Fruit fly (Drosophila melanogaster) whole organism, prepupa: ENCODE measurements around the gene PIG-H.

ENCODE experiments used
- Blimp-1 ChIP-seq: fragments of 200-800 bp; sonication (Bioruptor generic); optimal IDR thresholded peaks from 3 replicates; lab custom pipeline; 2017; ENCODE audit warnings: missing biosample characterization, missing genetic modification characterization, mild to moderate bottlenecking, moderate library complexity, missing genetic modification reagents
- CG11762 ChIP-seq: fragments of 200-800 bp; sonication (Bioruptor generic); optimal IDR thresholded peaks from 3 replicates; lab custom pipeline; 2016; ENCODE audit warnings: missing biosample characterization, missing genetic modification characterization; ENCODE audit not compliant: insufficient read depth
- CG6276 ChIP-seq: fragments of 200-800 bp; sonication (Bioruptor generic); optimal IDR thresholded peaks from 2 replicates; lab custom pipeline; 2017; ENCODE audit warnings: missing biosample characterization, mild to moderate bottlenecking, missing genetic modification characterization
- Eip78C ChIP-seq: fragments of 200-800 bp; sonication (Bioruptor generic); peaks from one replicate; lab custom pipeline; 2016; ENCODE audit warnings: missing biosample characterization, missing genetic modification characterization
- Hr38 ChIP-seq: sonication (Bioruptor generic); optimal IDR thresholded peaks from 2 replicates; lab custom pipeline; 2016; ENCODE audit warnings: missing biosample characterization, missing genetic modification characterization
- Hr39 ChIP-seq: fragments of 200-800 bp; sonication (Bioruptor generic); optimal IDR thresholded peaks from 2 replicates; lab custom pipeline; 2016; ENCODE audit warnings: missing biosample characterization, missing genetic modification characterization
- Met ChIP-seq: fragments of 200-800 bp; sonication (Bioruptor generic); optimal IDR thresholded peaks from 3 replicates; lab custom pipeline; 2016; ENCODE audit warnings: missing biosample characterization, missing genetic modification characterization

DNA sequence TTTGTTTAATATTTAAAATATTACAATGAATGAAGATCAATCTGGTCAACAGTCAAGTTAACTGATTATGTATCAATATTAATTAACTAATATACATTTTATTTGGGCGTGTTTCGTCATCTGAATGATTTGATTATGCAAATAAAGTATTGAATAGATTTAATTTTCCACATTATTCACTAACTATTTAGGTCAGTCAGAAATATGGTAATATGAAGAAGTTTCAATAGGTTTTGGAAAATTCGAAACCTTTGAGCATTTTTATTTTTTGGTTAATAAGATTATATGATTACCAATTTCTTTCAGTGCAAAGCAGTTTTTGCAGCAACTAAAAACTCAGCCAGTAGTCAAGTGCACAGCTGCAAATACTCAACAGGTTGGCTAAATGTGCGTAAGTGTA, 7.5 kb upstream of the PIG-H start:
- TF ChIP-seq Met (GFP tag; lab: Kevin White, UChicago) = no peak
- peak; percentile 16 for TF ChIP-seq CG11762 (GFP tag; lab: Kevin White, UChicago)
- no peak for TF ChIP-seq Blimp-1 (GFP tag; lab: Kevin White, UChicago)
- no peak for TF ChIP-seq Hr38 (GFP tag; lab: Kevin White, UChicago)
- TF ChIP-seq CG6276 (GFP tag; lab: Kevin White, UChicago) = peak; percentile 67
- no peak for TF ChIP-seq Hr39
- peak; percentile 75 for TF ChIP-seq Eip78C (GFP tag; lab: Kevin White, UChicago)
